Fruit fly (Drosophila melanogaster): ENCODE results near the gene Afti.

dm6 chr3R:14289958-14290835 is 36.3 kb downstream of the Afti start:
- TF ChIP-seq CTCF (optimal IDR thresholded peaks at IDR 0.05) (no peak), CG8478 (optimal IDR thresholded peaks at IDR 0.05) (no peak)

Data from S2 (cell line).